Worm (Caenorhabditis elegans): ENCODE results near the gene pph-4.1.

DNA sequence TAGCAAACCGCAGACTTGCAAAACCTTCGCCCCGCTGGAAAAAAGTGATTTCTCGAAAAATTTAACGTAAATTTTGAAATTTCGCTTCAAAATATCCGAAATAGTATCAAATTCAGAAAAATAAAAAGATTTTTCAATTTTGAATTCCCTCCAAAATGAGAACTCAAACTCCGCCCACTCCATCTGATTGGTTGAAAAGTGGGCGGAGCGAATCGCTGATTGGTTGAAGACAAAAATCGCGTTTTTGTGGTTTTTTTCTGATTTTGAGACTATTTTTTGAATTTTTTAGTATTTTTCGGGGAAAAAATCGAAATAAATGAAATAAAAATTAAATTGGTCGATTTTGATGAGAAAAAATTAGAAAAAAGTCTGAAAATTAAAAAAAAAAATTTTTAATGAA is 2.1 kb downstream of the pph-4.1 start:
- TF ChIP-seq klf-2 (GFP tag; conservative IDR thresholded peaks at IDR 0.05) (no peak), ref-1 (GFP tag; conservative IDR thresholded peaks at IDR 0.05) (no peak), med-1 (GFP tag; optimal IDR thresholded peaks at IDR 0.05; ENCODE audit: insufficient read depth) (no peak), tab-1 (GFP tag; IDR thresholded peaks at IDR 0.05) (no peak), ztf-23 (GFP tag; IDR thresholded peaks at IDR 0.05) (no peak), flt-1 (GFP tag; IDR thresholded peaks at IDR 0.05) (no peak), T22C8.4 (GFP tag; IDR thresholded peaks at IDR 0.05) (no peak), cog-1 (tag; optimal IDR thresholded peaks at IDR 0.05) (no peak), ztf-29 (GFP tag; IDR thresholded peaks at IDR 0.05) (no peak)

Data from whole organism, midembryonic.